Worm (Caenorhabditis elegans) whole organism, L4 larva: ENCODE data around the gene npp-27.

Experiments
- ctbp-1 ChIP-seq: fragments of 200-800 bp; sonication (Bioruptor generic); IDR thresholded peaks from 2 replicates; pipeline ENCODE4 v1.3.6; 2022; ENCODE audit warnings: missing genetic modification reagents, missing genetic modification characterization, missing compliant biosample characterization
- mep-1 ChIP-seq: fragments of 150-350 bp; sonication (generic microtip); optimal IDR thresholded peaks from 3 replicates; lab custom pipeline; 2014; ENCODE audit warnings: missing biosample characterization, missing genetic modification characterization
- tag-97 ChIP-seq: fragments of 200-800 bp; sonication (Bioruptor generic); IDR thresholded peaks from 2 replicates; pipeline ENCODE4 v1.3.6; 2022; ENCODE audit warnings: missing genetic modification characterization, missing compliant biosample characterization

- TF ChIP-seq tag-97 (GFP tag; lab: Robert Waterston, UW) (no peak), ctbp-1 (no peak), mep-1 (tag; lab: Kevin White, UChicago) (no peak)
These were observed 17.8 kb upstream of the npp-27 start, which contains the start of gene gcy-8 for ce11 chrIV:7927852-7928251.
